Fruit fly (Drosophila melanogaster) whole organism, embryonic: ENCODE data around the gene Scm.

ENCODE experiments used
- B-H2 ChIP-seq: fragments of 200-800 bp; sonication (Bioruptor generic); optimal IDR thresholded peaks from 2 replicates; lab custom pipeline; 2018; ENCODE audit warnings: missing biosample characterization, mild to moderate bottlenecking, missing genetic modification characterization
- CG11696 ChIP-seq: fragments of 200-800 bp; sonication (Bioruptor generic); IDR thresholded peaks from 2 replicates; pipeline ENCODE4 v1.3.6; 2022; ENCODE audit warnings: missing biosample characterization, missing genetic modification characterization
- CG12659 ChIP-seq: fragments of 200-800 bp; sonication (Bioruptor generic); optimal IDR thresholded peaks from 3 replicates; lab custom pipeline; 2017; ENCODE audit warnings: mild to moderate bottlenecking, missing biosample characterization, missing genetic modification reagents, missing genetic modification characterization
- CG14710 ChIP-seq: fragments of 200-800 bp; sonication (Bioruptor generic); optimal IDR thresholded peaks from 3 replicates; lab custom pipeline; 2019; ENCODE audit warnings: missing biosample characterization, mild to moderate bottlenecking, missing genetic modification characterization, moderate library complexity
- CG17912 ChIP-seq: fragments of 200-800 bp; sonication (Bioruptor generic); optimal IDR thresholded peaks from 2 replicates; lab custom pipeline; 2018; ENCODE audit warnings: missing biosample characterization, mild to moderate bottlenecking, missing genetic modification characterization
- CG18476 ChIP-seq: fragments of 200-800 bp; sonication (Bioruptor generic); optimal IDR thresholded peaks from 2 replicates; lab custom pipeline; 2016; ENCODE audit warnings: missing biosample characterization, mild to moderate bottlenecking, missing genetic modification characterization
- CG2202 ChIP-seq: fragments of 200-800 bp; sonication (Bioruptor generic); optimal IDR thresholded peaks from 2 replicates; lab custom pipeline; 2018; ENCODE audit warnings: missing biosample characterization, mild to moderate bottlenecking, missing genetic modification characterization
- CG30020 ChIP-seq: fragments of 200-800 bp; optimal IDR thresholded peaks from 2 replicates; lab custom pipeline; 2019; ENCODE audit warnings: missing biosample characterization, mild to moderate bottlenecking, missing genetic modification characterization, moderate library complexity
- CG3065 ChIP-seq: fragments of 200-800 bp; sonication (Bioruptor generic); optimal IDR thresholded peaks from 2 replicates; lab custom pipeline; 2016; ENCODE audit warnings: missing biosample characterization, missing genetic modification characterization
- CG32767 ChIP-seq: fragments of 200-800 bp; sonication (Bioruptor generic); IDR thresholded peaks from 2 replicates; pipeline ENCODE4 v1.3.6; 2022; ENCODE audit warnings: missing biosample characterization, missing genetic modification characterization
- CG3407 ChIP-seq: fragments of 200-800 bp; sonication (Bioruptor generic); optimal IDR thresholded peaks from 2 replicates; lab custom pipeline; 2018; ENCODE audit warnings: missing biosample characterization, mild to moderate bottlenecking, missing genetic modification characterization
- CG4730 ChIP-seq: fragments of 200-800 bp; sonication (Bioruptor generic); IDR thresholded peaks from 2 replicates; pipeline ENCODE4 v1.3.6; 2022; ENCODE audit warnings: missing biosample characterization, missing genetic modification characterization
- CG6854 ChIP-seq: fragments of 200-800 bp; sonication (Bioruptor generic); optimal IDR thresholded peaks from 3 replicates; lab custom pipeline; 2017; ENCODE audit warnings: missing biosample characterization, mild to moderate bottlenecking, missing genetic modification characterization
- CG7786 ChIP-seq: fragments of 200-800 bp; sonication (Bioruptor generic); optimal IDR thresholded peaks from 2 replicates; lab custom pipeline; 2016; ENCODE audit warnings: missing biosample characterization, missing genetic modification characterization
- CG8281 ChIP-seq: fragments of 200-800 bp; sonication (Bioruptor generic); optimal IDR thresholded peaks from 2 replicates; lab custom pipeline; 2018; ENCODE audit warnings: missing biosample characterization, mild to moderate bottlenecking, missing genetic modification characterization, moderate library complexity
- CG8388 ChIP-seq: fragments of 200-800 bp; sonication (Bioruptor generic); optimal IDR thresholded peaks from 2 replicates; lab custom pipeline; 2019; ENCODE audit warnings: missing biosample characterization, mild to moderate bottlenecking, missing genetic modification characterization, moderate library complexity
- D ChIP-seq, 2 experiments: fragments of 200-800 bp in 1 of 2; fragments of >200 bp in 1 of 2; sonication (Bioruptor generic) in 1 of 2; optimal IDR thresholded peaks; 2 replicates in 1 of 2; 3 replicates in 1 of 2; lab custom pipeline; 2017; ENCODE audit warnings: mild to moderate bottlenecking in 1 of 2, missing biosample characterization in 1 of 2, missing genetic modification characterization in 1 of 2, missing genetic modification reagents in 1 of 2
- Dll ChIP-seq: fragments of 200-800 bp; sonication (Bioruptor generic); IDR thresholded peaks from 4 replicates; pipeline ENCODE4 v1.3.6; 2022; ENCODE audit warnings: missing biosample characterization, missing genetic modification characterization; ENCODE audit not compliant: partially characterized antibody
- Fer2 ChIP-seq: fragments of 200-800 bp; sonication (Bioruptor generic); optimal IDR thresholded peaks from 2 replicates; lab custom pipeline; 2018; ENCODE audit warnings: missing biosample characterization, mild to moderate bottlenecking, missing genetic modification characterization, moderate library complexity
- Kr ChIP-seq: fragments of 200-800 bp; sonication (Bioruptor generic); optimal IDR thresholded peaks from 2 replicates; lab custom pipeline; 2017; ENCODE audit warnings: missing biosample characterization, mild to moderate bottlenecking, missing genetic modification characterization
- Mad ChIP-seq: fragments of 200-800 bp; sonication (Bioruptor generic); optimal IDR thresholded peaks from 2 replicates; lab custom pipeline; 2016; ENCODE audit warnings: missing biosample characterization, missing genetic modification characterization
- Opbp ChIP-seq: fragments of 200-800 bp; sonication (Bioruptor generic); IDR thresholded peaks from 3 replicates; pipeline ENCODE4 v1.3.6; 2022; ENCODE audit warnings: missing biosample characterization, missing genetic modification characterization; ENCODE audit not compliant: partially characterized antibody
- Spps ChIP-seq: fragments of 200-800 bp; sonication (Bioruptor generic); optimal IDR thresholded peaks from 2 replicates; lab custom pipeline; 2018; ENCODE audit warnings: missing biosample characterization, mild to moderate bottlenecking, missing genetic modification characterization
- abd-A ChIP-seq: fragments of 200-800 bp; sonication (Bioruptor generic); optimal IDR thresholded peaks from 3 replicates; lab custom pipeline; 2019; ENCODE audit warnings: missing biosample characterization, mild to moderate bottlenecking, missing genetic modification characterization, moderate library complexity
- ash1 ChIP-seq: fragments of 200-800 bp; sonication (Bioruptor generic); optimal IDR thresholded peaks from 2 replicates; lab custom pipeline; 2018; ENCODE audit warnings: missing biosample characterization, mild to moderate bottlenecking, missing genetic modification characterization
- chinmo ChIP-seq: fragments of 200-800 bp; sonication (Bioruptor generic); IDR thresholded peaks from 4 replicates; pipeline ENCODE4 v1.3.6; 2022; ENCODE audit warnings: missing biosample characterization, missing genetic modification characterization; ENCODE audit not compliant: partially characterized antibody
- ci ChIP-seq: fragments of 200-800 bp; sonication (Bioruptor generic); IDR thresholded peaks from 3 replicates; pipeline ENCODE4 v1.3.6; 2022; ENCODE audit warnings: missing biosample characterization, missing genetic modification characterization
- corto ChIP-seq: fragments of 200-800 bp; sonication (Bioruptor generic); optimal IDR thresholded peaks from 2 replicates; lab custom pipeline; 2016; ENCODE audit warnings: missing biosample characterization, mild to moderate bottlenecking, missing genetic modification characterization, moderate library complexity
- cwo ChIP-seq: fragments of 200-800 bp; sonication (Bioruptor generic); optimal IDR thresholded peaks from 3 replicates; lab custom pipeline; 2017; ENCODE audit warnings: missing biosample characterization, missing genetic modification characterization, mild to moderate bottlenecking, moderate library complexity, missing genetic modification reagents
- exex ChIP-seq: fragments of 200-800 bp; sonication (Bioruptor generic); optimal IDR thresholded peaks from 4 replicates; lab custom pipeline; 2018; ENCODE audit warnings: missing biosample characterization, mild to moderate bottlenecking, missing genetic modification characterization, moderate library complexity
- fu2 ChIP-seq: fragments of 200-800 bp; sonication (Bioruptor generic); optimal IDR thresholded peaks from 2 replicates; lab custom pipeline; 2016; ENCODE audit warnings: missing biosample characterization, missing genetic modification characterization
- gcm ChIP-seq: fragments of 200-800 bp; sonication (Bioruptor generic); optimal IDR thresholded peaks from 2 replicates; lab custom pipeline; 2019; ENCODE audit warnings: missing biosample characterization, mild to moderate bottlenecking, missing genetic modification characterization, moderate library complexity
- ham ChIP-seq: fragments of 200-800 bp; sonication (Bioruptor generic); IDR thresholded peaks from 2 replicates; pipeline ENCODE4 v1.3.6; 2022; ENCODE audit warnings: missing biosample characterization, missing genetic modification characterization
- ind ChIP-seq: fragments of 200-800 bp; sonication (Bioruptor generic); optimal IDR thresholded peaks from 3 replicates; lab custom pipeline; 2016; ENCODE audit warnings: missing biosample characterization, missing genetic modification characterization
- odd ChIP-seq: fragments of 200-800 bp; sonication (Bioruptor generic); optimal IDR thresholded peaks from 2 replicates; lab custom pipeline; 2017; ENCODE audit warnings: missing biosample characterization, mild to moderate bottlenecking, missing genetic modification characterization
- org-1 ChIP-seq: fragments of 200-800 bp; sonication (Bioruptor generic); optimal IDR thresholded peaks from 2 replicates; lab custom pipeline; 2017; ENCODE audit warnings: missing biosample characterization, missing genetic modification characterization
- sd ChIP-seq: fragments of 200-800 bp; sonication (Bioruptor generic); optimal IDR thresholded peaks from 3 replicates; lab custom pipeline; 2018; ENCODE audit warnings: missing biosample characterization, mild to moderate bottlenecking, missing genetic modification characterization, moderate library complexity
- stc ChIP-seq: fragments of 200-800 bp; sonication (Bioruptor generic); IDR thresholded peaks from 2 replicates; pipeline ENCODE4 v1.3.6; 2022; ENCODE audit warnings: missing biosample characterization, missing genetic modification characterization

Scm gene

DNA sequence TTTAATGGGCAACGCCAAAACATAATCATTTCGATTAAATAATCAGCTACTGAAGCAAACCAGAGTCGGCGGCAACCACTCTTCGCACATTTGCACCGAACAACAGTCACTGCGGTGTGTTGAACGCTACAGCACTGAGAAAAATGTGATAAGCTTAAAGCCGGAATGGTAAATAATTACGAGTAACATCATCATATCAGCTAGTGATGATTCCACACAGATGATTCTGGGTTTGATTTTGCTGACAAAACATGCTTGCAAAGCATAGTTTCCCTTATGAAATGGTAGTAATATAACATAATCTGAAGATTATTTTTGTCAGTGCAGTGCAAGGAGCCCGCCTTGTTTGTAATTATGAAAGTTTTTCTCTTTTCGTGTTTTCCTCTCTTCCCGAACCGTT lies 39.3 kb downstream of the Scm start (continued):
- TF ChIP-seq CG3407 (GFP tag; lab: Kevin White, UChicago) (peak; percentile 54), ind (GFP tag; lab: Kevin White, UChicago) (peak; percentile 35), Opbp (GFP tag; lab: Robert Waterston, UW) (no peak), corto (GFP tag; lab: Kevin White, UChicago) (no peak), Dll (no peak), CG7786 (GFP tag; lab: Kevin White, UChicago) (peak; percentile 12), Fer2 (tag; lab: Kevin White, UChicago) (no peak), CG18476 (GFP tag; lab: Kevin White, UChicago) (no peak), Kr (GFP tag; lab: Kevin White, UChicago) (no peak), org-1 (no peak), B-H2 (GFP tag; lab: Kevin White, UChicago) (no peak), CG17912 (GFP tag; lab: Kevin White, UChicago) (no peak), odd (no peak), Spps (tag; lab: Kevin White, UChicago) (peak; percentile 62), ham (GFP tag; lab: Robert Waterston, UW) (no peak), CG8388 (GFP tag; lab: Kevin White, UChicago) (peak; percentile 66), gcm (peak; percentile 45), ash1 (GFP tag; lab: Kevin White, UChicago) (no peak), CG8281 (tag; lab: Kevin White, UChicago) (no peak), fu2 (GFP tag; lab: Kevin White, UChicago) (no peak), CG11696 (GFP tag; lab: Robert Waterston, UW) (no peak), CG14710 (peak; percentile 71), CG12659 (peak; percentile 14)
- TF ChIP-seq, all 482 proteins: peak for 174

DNA sequence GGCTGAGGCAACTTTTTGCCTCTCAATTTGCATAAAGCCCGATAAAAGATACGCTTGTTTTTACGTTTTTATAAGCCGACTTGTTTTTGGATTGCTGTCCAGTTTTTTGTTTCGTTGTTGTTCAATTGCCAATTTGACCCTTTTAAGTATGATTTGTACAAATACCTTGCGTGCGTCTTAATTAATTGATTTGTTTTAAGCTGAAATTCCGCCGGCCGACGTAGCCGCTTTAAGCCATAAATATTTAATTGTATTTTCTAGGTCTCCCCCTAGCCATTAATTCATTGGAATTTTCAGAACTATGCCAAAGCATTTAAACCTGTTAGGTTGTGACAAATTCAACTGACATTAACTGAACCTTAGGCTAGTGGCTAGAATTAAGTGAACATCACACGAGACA lies 40.8 kb downstream of the Scm start:
- TF ChIP-seq sd (peak; percentile 94), abd-A (tag; lab: Kevin White, UChicago) (peak; percentile 43), cwo (no peak), Mad (no peak), CG6854 (no peak), CG4730 (GFP tag; lab: Robert Waterston, UW) (no peak), fu2 (GFP tag; lab: Kevin White, UChicago) (no peak), CG32767 (GFP tag; lab: Robert Waterston, UW) (no peak), CG2202 (tag; lab: Kevin White, UChicago) (no peak), ci (GFP tag; lab: Robert Waterston, UW) (no peak), stc (GFP tag; lab: Robert Waterston, UW) (no peak), D (optimal IDR thresholded peaks at IDR 0.05; lab: Kevin White, UChicago) (no peak), D (GFP tag; optimal IDR thresholded peaks at IDR 0.05; lab: Kevin White, UChicago) (no peak), exex (tag; lab: Kevin White, UChicago) (no peak), CG3065 (GFP tag; lab: Kevin White, UChicago) (no peak), chinmo (GFP tag; lab: Robert Waterston, UW) (peak; percentile 43; the same call in 1 of the 4 replicates), CG30020 (tag; lab: Kevin White, UChicago) (no peak)
